Fruit fly (Drosophila melanogaster) whole organism, pupa: ENCODE data around the gene Cog1.

ENCODE experiments used
- CG10348 ChIP-seq: fragments of 200-800 bp; sonication (Bioruptor generic); IDR thresholded peaks from 2 replicates; pipeline ENCODE4 v1.3.6; 2022; ENCODE audit warnings: missing biosample characterization, missing genetic modification characterization
- CG12605 ChIP-seq: fragments of 200-800 bp; sonication (Bioruptor generic); IDR thresholded peaks from 2 replicates; pipeline ENCODE4 v1.3.6; 2022; ENCODE audit warnings: missing biosample characterization, missing genetic modification characterization
- CG13204 ChIP-seq: fragments of 200-800 bp; sonication (Bioruptor generic); optimal IDR thresholded peaks from 2 replicates; lab custom pipeline; 2018; ENCODE audit warnings: missing biosample characterization, mild to moderate bottlenecking, missing genetic modification characterization, moderate library complexity
- CG14655 ChIP-seq: fragments of 200-800 bp; sonication (Bioruptor generic); optimal IDR thresholded peaks from 3 replicates; lab custom pipeline; 2017; ENCODE audit warnings: mild to moderate bottlenecking, missing biosample characterization, missing genetic modification reagents, missing genetic modification characterization
- CG15710 ChIP-seq: fragments of 200-800 bp; sonication (Bioruptor generic); optimal IDR thresholded peaks from 2 replicates; lab custom pipeline; 2018; ENCODE audit warnings: missing biosample characterization, mild to moderate bottlenecking, missing genetic modification characterization, moderate library complexity
- CG17806 ChIP-seq: fragments of 200-800 bp; sonication (Bioruptor generic); optimal IDR thresholded peaks from 2 replicates; lab custom pipeline; 2018; ENCODE audit warnings: missing biosample characterization, mild to moderate bottlenecking, missing genetic modification characterization, moderate library complexity
- CG32121 ChIP-seq: fragments of 200-800 bp; sonication (Bioruptor generic); IDR thresholded peaks from 2 replicates; pipeline ENCODE4 v1.3.6; 2022; ENCODE audit warnings: missing biosample characterization, missing genetic modification characterization
- CG34367 ChIP-seq: fragments of 200-800 bp; sonication (Bioruptor generic); optimal IDR thresholded peaks from 2 replicates; lab custom pipeline; 2018; ENCODE audit warnings: missing biosample characterization, mild to moderate bottlenecking, missing genetic modification characterization
- CG4496 ChIP-seq: fragments of 200-800 bp; sonication (Bioruptor generic); IDR thresholded peaks from 3 replicates; pipeline ENCODE4 v1.3.6; 2022; ENCODE audit warnings: missing biosample characterization, missing genetic modification characterization
- CG8159 ChIP-seq: fragments of 200-800 bp; sonication (Bioruptor generic); optimal IDR thresholded peaks from 3 replicates; lab custom pipeline; 2018; ENCODE audit warnings: missing biosample characterization, mild to moderate bottlenecking, missing genetic modification characterization, moderate library complexity
- CG8301 ChIP-seq: fragments of 200-800 bp; sonication (Bioruptor generic); optimal IDR thresholded peaks from 2 replicates; lab custom pipeline; 2018; ENCODE audit warnings: missing biosample characterization, mild to moderate bottlenecking, missing genetic modification characterization
- CG9948 ChIP-seq: fragments of 200-800 bp; sonication (Bioruptor generic); optimal IDR thresholded peaks from 2 replicates; lab custom pipeline; 2018; ENCODE audit warnings: missing biosample characterization, mild to moderate bottlenecking, missing genetic modification characterization, moderate library complexity
- D1 ChIP-seq: fragments of 200-800 bp; sonication (Bioruptor generic); optimal IDR thresholded peaks from 2 replicates; lab custom pipeline; 2018; ENCODE audit warnings: missing biosample characterization, mild to moderate bottlenecking, missing genetic modification characterization, moderate library complexity
- EcR ChIP-seq: fragments of 200-800 bp; sonication (Bioruptor generic); optimal IDR thresholded peaks from 3 replicates; lab custom pipeline; 2019; ENCODE audit warnings: missing biosample characterization, missing genetic modification characterization, mild to moderate bottlenecking, moderate library complexity, missing genetic modification reagents
- Ets98B ChIP-seq: fragments of 200-800 bp; sonication (Bioruptor generic); IDR thresholded peaks from 2 replicates; pipeline ENCODE4 v1.3.6; 2022; ENCODE audit warnings: missing biosample characterization, missing genetic modification characterization
- Pif1A ChIP-seq: fragments of 200-800 bp; sonication (Bioruptor generic); optimal IDR thresholded peaks from 3 replicates; lab custom pipeline; 2016; ENCODE audit warnings: missing biosample characterization, missing genetic modification characterization
- Pif1B ChIP-seq: fragments of 200-800 bp; sonication (Bioruptor generic); optimal IDR thresholded peaks from 3 replicates; lab custom pipeline; 2016; ENCODE audit warnings: missing biosample characterization, missing genetic modification characterization
- Snoo ChIP-seq: fragments of 200-800 bp; sonication (Bioruptor generic); optimal IDR thresholded peaks from 3 replicates; lab custom pipeline; 2017; ENCODE audit warnings: missing biosample characterization, mild to moderate bottlenecking, missing genetic modification characterization, inconsistent platforms
- fd96Ca ChIP-seq: fragments of 200-800 bp; sonication (Bioruptor generic); IDR thresholded peaks from 3 replicates; pipeline ENCODE4 v1.3.6; 2022; ENCODE audit warnings: missing biosample characterization, missing genetic modification characterization
- gl ChIP-seq: fragments of 200-800 bp; sonication (Bioruptor generic); optimal IDR thresholded peaks from 2 replicates; lab custom pipeline; 2018; ENCODE audit warnings: missing biosample characterization, mild to moderate bottlenecking, missing genetic modification characterization
- rn ChIP-seq: fragments of 200-800 bp; sonication (Bioruptor generic); IDR thresholded peaks from 2 replicates; pipeline ENCODE4 v1.3.6; 2022; ENCODE audit warnings: missing biosample characterization, missing genetic modification characterization

Gene Cog1

DNA sequence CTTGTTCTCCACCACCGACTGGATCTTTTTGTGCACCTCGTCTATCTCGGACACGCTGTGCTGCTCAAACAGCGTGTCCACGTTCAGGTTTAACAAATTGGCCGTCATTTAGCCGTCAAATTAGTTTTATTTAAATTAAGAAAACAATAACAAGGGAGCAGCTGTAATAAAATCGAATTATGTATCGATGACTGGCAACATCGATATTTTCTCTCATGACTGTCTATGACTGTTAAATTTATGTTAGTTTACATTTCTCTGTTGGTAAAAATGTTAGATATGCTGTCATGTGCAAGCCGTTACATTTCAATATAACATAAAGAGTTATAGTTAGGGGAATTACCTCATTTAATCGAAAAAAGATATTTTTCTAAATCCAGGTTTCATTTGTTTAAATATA, at the start of gene Cog1:
Gene Cog1 (minus strand): TSS at position 190 of the 400 bp plus-strand sequence.
- no peak for TF ChIP-seq Pif1A
- TF ChIP-seq CG10348 (GFP tag; lab: Robert Waterston, UW): no peak
- TF ChIP-seq CG8159 (tag; lab: Kevin White, UChicago): no peak
- no peak for TF ChIP-seq CG15710 (tag; lab: Kevin White, UChicago)
- TF ChIP-seq D1 (tag; lab: Kevin White, UChicago): no peak
- no peak for TF ChIP-seq CG12605 (GFP tag; lab: Robert Waterston, UW)
- TF ChIP-seq CG9948 (tag; lab: Kevin White, UChicago): no peak

- TF ChIP-seq rn (GFP tag; lab: Robert Waterston, UW) (no peak), EcR (no peak), CG4496 (GFP tag; lab: Robert Waterston, UW) (no peak), CG14655 (GFP tag; lab: Kevin White, UChicago) (no peak), CG10348 (GFP tag; lab: Robert Waterston, UW) (no peak), Ets98B (GFP tag; lab: Robert Waterston, UW) (no peak), CG34367 (tag; lab: Kevin White, UChicago) (no peak), Pif1B (no peak), CG9948 (tag; lab: Kevin White, UChicago) (no peak), CG17806 (tag; lab: Kevin White, UChicago) (no peak), gl (no peak), CG12605 (GFP tag; lab: Robert Waterston, UW) (no peak), Snoo (tag; lab: Kevin White, UChicago) (no peak), CG8159 (tag; lab: Kevin White, UChicago) (no peak), fd96Ca (no peak), CG15710 (tag; lab: Kevin White, UChicago) (no peak), CG32121 (GFP tag; lab: Robert Waterston, UW) (no peak)
- TF ChIP-seq, all 21 proteins: peak for 0
Observed at dm6 chr3R:12260669-12261068, 41.2 kb upstream of the Cog1 start, which contains the start of gene CG44038. Gene CG44038 (plus strand): TSS chr3R:12260969.

dm6 chr3R:12259819-12260218, 40.3 kb upstream of the Cog1 start:
- TF ChIP-seq CG8159 (tag; lab: Kevin White, UChicago): no peak
- no peak for TF ChIP-seq CG12605 (GFP tag; lab: Robert Waterston, UW)
- TF ChIP-seq CG15710 (tag; lab: Kevin White, UChicago): no peak
- TF ChIP-seq EcR: no peak
- no peak for TF ChIP-seq gl
- no peak for TF ChIP-seq Pif1A
- no peak for TF ChIP-seq CG4496 (GFP tag; lab: Robert Waterston, UW)
- no peak for TF ChIP-seq CG13204 (GFP tag; lab: Kevin White, UChicago)
- no peak for TF ChIP-seq Pif1B
- no peak for TF ChIP-seq CG14655 (GFP tag; lab: Kevin White, UChicago)
- no peak for TF ChIP-seq CG8301 (tag; lab: Kevin White, UChicago)
- TF ChIP-seq CG17806 (tag; lab: Kevin White, UChicago): no peak
- TF ChIP-seq rn (GFP tag; lab: Robert Waterston, UW): no peak
- TF ChIP-seq Snoo (tag; lab: Kevin White, UChicago): no peak
- TF ChIP-seq CG10348 (GFP tag; lab: Robert Waterston, UW): no peak
- no peak for TF ChIP-seq fd96Ca
- no peak for TF ChIP-seq D1 (tag; lab: Kevin White, UChicago)
- TF ChIP-seq CG32121 (GFP tag; lab: Robert Waterston, UW): no peak
- TF ChIP-seq CG9948 (tag; lab: Kevin White, UChicago): no peak

DNA sequence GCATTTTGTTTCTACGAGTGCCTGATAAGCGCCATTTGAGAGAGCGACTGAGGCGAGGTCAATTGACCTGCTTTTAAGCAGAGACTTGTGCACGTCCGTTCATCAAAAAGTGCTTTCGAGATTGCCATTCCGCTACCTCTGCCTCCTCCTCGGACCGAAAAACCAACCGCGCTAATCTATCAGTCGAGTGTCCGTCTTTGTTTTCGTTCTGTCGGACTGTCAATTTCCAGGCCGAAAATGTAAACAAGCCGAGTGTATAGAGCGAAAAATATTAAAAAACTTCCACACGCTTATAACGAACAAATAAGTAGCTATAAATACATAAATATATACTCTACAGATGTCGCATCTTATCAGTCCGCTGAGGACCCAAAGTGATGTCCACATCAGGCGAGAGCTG, 39.5 kb upstream of the Cog1 start:
- TF ChIP-seq Ets98B (GFP tag; lab: Robert Waterston, UW) (no peak), EcR (peak; percentile 30)

dm6 chr3R:12258437-12258836, 39.0 kb upstream of the Cog1 start, which contains the start of the genes CG44037 and svp:
Gene CG44037 (plus strand): TSS chr3R:12258737.
Gene svp (plus strand): TSS chr3R:12258737.
- TF ChIP-seq Ets98B (GFP tag; lab: Robert Waterston, UW): no peak
- TF ChIP-seq fd96Ca: no peak
- TF ChIP-seq CG9948 (tag; lab: Kevin White, UChicago): no peak
- no peak for TF ChIP-seq CG8159 (tag; lab: Kevin White, UChicago)
- no peak for TF ChIP-seq D1 (tag; lab: Kevin White, UChicago)
- no peak for TF ChIP-seq rn (GFP tag; lab: Robert Waterston, UW)
- no peak for TF ChIP-seq EcR

DNA sequence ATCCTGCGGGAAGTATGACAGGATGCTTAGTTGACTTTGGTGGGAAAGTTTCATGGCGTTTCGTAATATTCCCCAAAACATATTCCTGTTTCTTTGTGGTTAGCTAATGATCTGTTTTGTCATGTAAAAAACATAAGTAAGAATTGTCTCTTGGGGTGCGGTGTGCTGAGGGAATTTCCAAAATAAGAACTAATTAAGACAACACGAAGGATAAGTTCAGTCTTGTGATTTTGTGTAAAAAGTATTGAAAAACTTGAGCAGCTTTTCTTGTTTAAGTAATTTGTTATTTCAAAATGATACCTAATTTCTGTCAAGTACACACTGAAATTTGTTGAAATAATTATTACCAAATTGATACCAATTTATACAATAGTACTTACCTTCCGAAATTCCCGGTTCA, 34.4 kb upstream of the Cog1 start, which contains the start of gene CG3942:
Gene CG3942 (plus strand): TSS at position 301 of the 400 bp plus-strand sequence.
- TF ChIP-seq CG8301 (tag; lab: Kevin White, UChicago) (no peak), CG10348 (GFP tag; lab: Robert Waterston, UW) (no peak), Pif1B (no peak), Ets98B (GFP tag; lab: Robert Waterston, UW) (no peak), CG15710 (tag; lab: Kevin White, UChicago) (no peak), CG13204 (GFP tag; lab: Kevin White, UChicago) (no peak), CG4496 (GFP tag; lab: Robert Waterston, UW) (no peak)
